Worm (Caenorhabditis elegans) whole organism, young adult: ENCODE measurements around the gene cpb-1.

Source experiments
- B0336.3 ChIP-seq: fragments of 200-800 bp; sonication (Bioruptor generic); IDR thresholded peaks from 2 replicates; pipeline ENCODE4 v1.3.6; 2022; ENCODE audit warnings: missing genetic modification characterization, missing compliant biosample characterization
- C06A6.2 ChIP-seq: fragments of 200-800 bp; sonication (Bioruptor generic); conservative IDR thresholded peaks from 2 replicates; pipeline ENCODE4 v1.3.6; 2022; ENCODE audit warnings: missing genetic modification characterization, missing compliant biosample characterization
- F33H1.4 ChIP-seq: fragments of 200-800 bp; sonication (Bioruptor generic); IDR thresholded peaks from 2 replicates; pipeline ENCODE4 v1.3.6; 2022; ENCODE audit warnings: missing genetic modification reagents, missing genetic modification characterization, missing compliant biosample characterization
- F39B2.1 ChIP-seq: fragments of 200-800 bp; sonication (Bioruptor generic); IDR thresholded peaks from 2 replicates; pipeline ENCODE4 v1.3.6; 2022; ENCODE audit warnings: missing genetic modification reagents, missing genetic modification characterization, missing compliant biosample characterization
- F57A8.1 ChIP-seq: fragments of 200-800 bp; sonication (Bioruptor generic); optimal IDR thresholded peaks from 2 replicates; lab custom pipeline; 2018; ENCODE audit warnings: mild to moderate bottlenecking, missing genetic modification characterization, moderate library complexity, missing compliant biosample characterization
- Y56A3A.18 ChIP-seq: fragments of 200-800 bp; sonication (Bioruptor generic); IDR thresholded peaks from 2 replicates; pipeline ENCODE4 v1.3.6; 2022; ENCODE audit warnings: missing genetic modification reagents, missing genetic modification characterization, missing compliant biosample characterization
- Y95B8A.8 ChIP-seq: fragments of 200-800 bp; sonication (Bioruptor generic); IDR thresholded peaks from 2 replicates; pipeline ENCODE4 v1.3.6; 2022; ENCODE audit warnings: missing genetic modification reagents, missing genetic modification characterization, missing compliant biosample characterization
- ama-1 ChIP-seq, 3 experiments: fragments of 150-350 bp in 1 of 3; sonication (generic microtip) in 2 of 3; optimal IDR thresholded peaks; 2 replicates each; lab custom pipeline; 2014 to 2018; ENCODE audit warnings: missing biosample characterization in 2 of 3, missing genetic modification characterization in 2 of 3, missing genetic modification reagents in 2 of 3
- aptf-3 ChIP-seq: fragments of 200-800 bp; sonication (Bioruptor generic); IDR thresholded peaks from 2 replicates; pipeline ENCODE4 v1.3.6; 2022; ENCODE audit warnings: missing genetic modification characterization, missing compliant biosample characterization
- athp-1 ChIP-seq: sonication (generic microtip); optimal IDR thresholded peaks from 2 replicates; lab custom pipeline; 2017; ENCODE audit warnings: mild to moderate bottlenecking, missing genetic modification characterization, missing compliant biosample characterization
- attf-6 ChIP-seq: fragments of 200-800 bp; sonication (Bioruptor generic); IDR thresholded peaks from 2 replicates; pipeline ENCODE4 v1.3.6; 2022; ENCODE audit warnings: missing genetic modification reagents, missing genetic modification characterization, missing compliant biosample characterization
- bed-2 ChIP-seq: fragments of 200-800 bp; sonication (Bioruptor generic); IDR thresholded peaks from 2 replicates; pipeline ENCODE4 v1.3.6; 2022; ENCODE audit warnings: missing genetic modification reagents, missing genetic modification characterization, missing compliant biosample characterization
- ccch-3 ChIP-seq: fragments of 200-800 bp; sonication (Bioruptor generic); optimal IDR thresholded peaks from 2 replicates; lab custom pipeline; 2018; ENCODE audit warnings: mild to moderate bottlenecking, missing genetic modification characterization, missing compliant biosample characterization
- ceh-27 ChIP-seq: fragments of 200-800 bp; sonication (Bioruptor generic); optimal IDR thresholded peaks from 2 replicates; lab custom pipeline; 2018; ENCODE audit warnings: mild to moderate bottlenecking, missing genetic modification characterization, moderate library complexity, missing compliant biosample characterization
- ceh-40 ChIP-seq: fragments of 200-800 bp; sonication (Bioruptor generic); IDR thresholded peaks from 2 replicates; pipeline ENCODE4 v1.3.6; 2022; ENCODE audit warnings: missing genetic modification characterization, missing compliant biosample characterization
- ceh-91 ChIP-seq: fragments of 200-800 bp; sonication (Bioruptor generic); IDR thresholded peaks from 2 replicates; pipeline ENCODE4 v1.3.6; 2022; ENCODE audit warnings: missing genetic modification reagents, missing genetic modification characterization, missing compliant biosample characterization
- dpl-1 ChIP-seq: fragments of 150-350 bp; optimal IDR thresholded peaks from 2 replicates; lab custom pipeline; 2014; ENCODE audit warnings: missing biosample characterization, missing genetic modification reagents, missing genetic modification characterization
- egl-44 ChIP-seq: fragments of 200-800 bp; sonication (Bioruptor generic); IDR thresholded peaks from 2 replicates; pipeline ENCODE4 v1.3.6; 2022; ENCODE audit warnings: missing genetic modification reagents, missing genetic modification characterization, missing compliant biosample characterization
- ekl-4 ChIP-seq: fragments of 200-800 bp; sonication (Bioruptor generic); IDR thresholded peaks from 2 replicates; pipeline ENCODE4 v1.3.6; 2022; ENCODE audit warnings: missing genetic modification reagents, missing genetic modification characterization, missing compliant biosample characterization
- fkh-3 ChIP-seq: sonication (generic microtip); optimal IDR thresholded peaks from 2 replicates; lab custom pipeline; 2016; ENCODE audit warnings: mild to moderate bottlenecking, missing genetic modification characterization, missing compliant biosample characterization
- hlh-26 ChIP-seq: fragments of 200-800 bp; sonication (Bioruptor generic); conservative IDR thresholded peaks from 2 replicates; pipeline ENCODE4 v1.3.6; 2022; ENCODE audit warnings: missing genetic modification reagents, missing genetic modification characterization, missing compliant biosample characterization
- hrde-1 ChIP-seq: sonication (generic microtip); optimal IDR thresholded peaks from 2 replicates; lab custom pipeline; 2016; ENCODE audit warnings: missing genetic modification characterization, mild to moderate bottlenecking, missing compliant biosample characterization, moderate library complexity, missing genotype, missing genetic modification reagents, borderline replicate concordance
- hsf-1 ChIP-seq: fragments of 200-800 bp; sonication (Bioruptor generic); IDR thresholded peaks from 2 replicates; pipeline ENCODE4 v1.3.6; 2022; ENCODE audit warnings: missing genetic modification reagents, missing genetic modification characterization, missing compliant biosample characterization
- lag-1 ChIP-seq: fragments of 200-800 bp; sonication (Bioruptor generic); IDR thresholded peaks from 2 replicates; pipeline ENCODE4 v1.3.6; 2022; ENCODE audit warnings: missing genetic modification reagents, missing genetic modification characterization, missing compliant biosample characterization
- madf-3 ChIP-seq: fragments of 200-800 bp; sonication (Bioruptor generic); IDR thresholded peaks from 2 replicates; pipeline ENCODE4 v1.3.6; 2022; ENCODE audit warnings: missing genetic modification reagents, missing genetic modification characterization, missing compliant biosample characterization
- pbrm-1 ChIP-seq: fragments of 200-800 bp; sonication (Bioruptor generic); IDR thresholded peaks from 2 replicates; pipeline ENCODE4 v1.3.6; 2022; ENCODE audit warnings: missing genetic modification reagents, missing genetic modification characterization, missing compliant biosample characterization
- rec-8 ChIP-seq, 2 experiments: sonication (generic microtip); optimal IDR thresholded peaks; 2 replicates each; lab custom pipeline; 2016; ENCODE audit warnings: mild to moderate bottlenecking in 2 of 2, missing genetic modification characterization in 2 of 2, missing genetic modification reagents in 2 of 2, missing genotype in 2 of 2, missing biosample characterization in 1 of 2, missing compliant biosample characterization in 1 of 2, moderate library complexity in 1 of 2
- ztf-22 ChIP-seq: fragments of 200-800 bp; sonication (Bioruptor generic); optimal IDR thresholded peaks from 2 replicates; lab custom pipeline; 2018; ENCODE audit warnings: mild to moderate bottlenecking, missing genetic modification characterization, moderate library complexity, missing compliant biosample characterization

The cpb-1 gene

DNA sequence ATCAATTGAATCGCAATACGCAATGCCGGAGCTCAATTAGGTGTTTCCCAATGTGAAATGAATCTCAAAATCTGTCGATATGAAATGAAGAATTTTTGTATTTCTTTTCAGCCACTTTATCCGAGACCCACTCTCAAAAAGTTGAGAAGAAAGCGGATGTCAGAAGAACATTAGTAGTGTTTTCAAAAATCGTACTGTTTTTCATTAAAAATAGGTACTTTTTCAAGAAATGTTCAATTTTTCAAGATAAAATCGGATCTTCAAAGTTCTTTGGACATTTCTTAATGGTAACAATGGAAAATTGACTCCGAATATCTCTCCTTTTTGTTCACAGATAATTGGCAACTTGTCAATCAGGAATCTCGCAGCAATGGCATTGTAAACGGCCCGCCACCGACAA is 39.1 kb downstream of the cpb-1 start, which contains the start of gene flp-25:
flp-25 (plus strand) TSS at position 301 of the 400 bp plus-strand sequence.
- TF ChIP-seq madf-3 (GFP tag; lab: Robert Waterston, UW) (no peak), ekl-4 (no peak), pbrm-1 (GFP tag; lab: Robert Waterston, UW) (no peak), attf-6 (GFP tag; lab: Robert Waterston, UW) (no peak)

DNA sequence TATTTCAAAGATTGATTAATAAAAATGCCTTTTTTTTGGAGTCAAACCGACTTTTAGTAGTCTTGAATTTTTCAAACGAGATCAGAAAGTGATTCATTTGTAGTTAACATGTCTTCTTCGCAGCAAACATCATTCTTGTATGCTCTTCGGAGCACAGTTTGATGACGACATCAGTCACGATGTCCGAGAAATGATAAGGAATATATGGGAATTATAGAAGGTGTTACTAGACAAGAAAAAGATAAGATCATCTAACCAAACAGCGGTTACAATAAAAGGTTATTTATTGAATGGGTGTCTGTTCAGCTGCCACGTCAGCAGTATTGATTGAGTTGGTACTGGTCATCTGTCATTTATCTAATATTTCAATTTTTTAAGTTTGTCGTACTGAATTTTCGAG is 44.3 kb downstream of the cpb-1 start:
- TF ChIP-seq C06A6.2 (GFP tag; lab: Robert Waterston, UW) (no peak), Y56A3A.18 (no peak), hsf-1 (GFP tag; lab: Robert Waterston, UW) (no peak), athp-1 (no peak), aptf-3 (GFP tag; lab: Robert Waterston, UW) (no peak), ceh-91 (no peak), fkh-3 (tag; lab: Kevin White, UChicago) (no peak), egl-44 (no peak)
- TF ChIP-seq, all 124 proteins: peak for 0

DNA sequence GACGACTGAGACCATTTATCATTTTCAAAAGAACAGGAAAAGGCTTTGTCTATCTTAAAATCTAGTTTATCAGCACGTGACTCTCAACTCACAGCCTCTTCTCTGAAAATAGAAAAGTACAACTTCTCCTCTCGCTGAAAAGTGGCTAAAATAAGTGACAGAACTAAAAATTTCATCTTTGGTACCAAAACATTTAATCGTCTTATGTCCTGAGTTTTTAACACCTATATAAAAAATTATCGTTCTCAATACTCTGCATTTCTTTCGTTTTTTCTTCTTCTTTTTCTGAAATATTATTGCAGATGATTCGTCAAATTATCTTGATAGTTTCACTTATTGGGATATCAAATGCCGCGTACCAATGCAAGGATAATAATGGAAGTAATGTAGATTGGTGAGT is 44.9 kb downstream of the cpb-1 start, which contains the start of gene crn-6:
crn-6 (plus strand) TSS at position 301 of the 400 bp plus-strand sequence.
- no peak for TF ChIP-seq egl-44
- no peak for TF ChIP-seq ama-1 (optimal IDR thresholded peaks at IDR 0.05; lab: Kevin White, UChicago)
- no peak for TF ChIP-seq ama-1 (GFP tag; optimal IDR thresholded peaks at IDR 0.05; lab: Kevin White, UChicago)
- no peak for TF ChIP-seq B0336.3 (GFP tag; lab: Robert Waterston, UW)
- no peak for TF ChIP-seq ccch-3 (GFP tag; lab: Kevin White, UChicago)
- no peak for TF ChIP-seq F57A8.1
- TF ChIP-seq dpl-1 (GFP tag; lab: Kevin White, UChicago) = no peak
- TF ChIP-seq C06A6.2 (GFP tag; lab: Robert Waterston, UW) = no peak
- TF ChIP-seq lag-1 (GFP tag; lab: Robert Waterston, UW) = no peak
- no peak for TF ChIP-seq hlh-26 (GFP tag; lab: Robert Waterston, UW)
- TF ChIP-seq ceh-27 (GFP tag; lab: Kevin White, UChicago) = no peak
- no peak for TF ChIP-seq bed-2 (GFP tag; lab: Robert Waterston, UW)
- no peak for TF ChIP-seq madf-3 (GFP tag; lab: Robert Waterston, UW)
- no peak for TF ChIP-seq F39B2.1 (GFP tag; lab: Robert Waterston, UW)

DNA sequence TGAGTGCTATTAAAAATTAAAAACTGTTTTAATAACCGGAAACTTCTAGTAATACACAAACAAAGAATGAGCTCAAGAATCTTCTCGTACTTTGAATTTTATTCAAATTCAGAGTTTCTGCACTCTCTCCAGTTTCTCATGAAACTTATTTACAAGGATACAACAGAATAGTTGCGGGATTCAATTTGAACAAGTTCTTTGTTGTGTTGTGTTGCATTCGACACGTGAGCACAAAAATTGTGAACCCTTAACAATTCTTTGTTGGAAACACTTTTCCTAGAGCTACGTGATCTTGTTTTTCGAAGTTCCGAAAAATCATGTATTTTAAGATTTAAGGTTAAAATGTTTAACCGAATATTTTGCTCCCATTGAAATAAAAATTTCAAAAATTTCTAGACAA is 51.7 kb downstream of the cpb-1 start:
- TF ChIP-seq Y95B8A.8 (GFP tag; lab: Robert Waterston, UW) (no peak), ceh-40 (no peak), F33H1.4 (GFP tag; lab: Robert Waterston, UW) (no peak), ztf-22 (GFP tag; lab: Kevin White, UChicago) (no peak), hrde-1 (no peak), F57A8.1 (no peak), rec-8 (tag; optimal IDR thresholded peaks at IDR 0.05; lab: Kevin White, UChicago) (no peak)
- TF ChIP-seq, all 124 proteins: peak for 0
